Worm (Caenorhabditis elegans): ENCODE data around the gene srv-25.
"Not testable (repeated sequence)": the region's sequence is repeated elsewhere in the genome, so short reads cannot be mapped to it uniquely, and the experiment has no call there.

Gene srv-25

DNA sequence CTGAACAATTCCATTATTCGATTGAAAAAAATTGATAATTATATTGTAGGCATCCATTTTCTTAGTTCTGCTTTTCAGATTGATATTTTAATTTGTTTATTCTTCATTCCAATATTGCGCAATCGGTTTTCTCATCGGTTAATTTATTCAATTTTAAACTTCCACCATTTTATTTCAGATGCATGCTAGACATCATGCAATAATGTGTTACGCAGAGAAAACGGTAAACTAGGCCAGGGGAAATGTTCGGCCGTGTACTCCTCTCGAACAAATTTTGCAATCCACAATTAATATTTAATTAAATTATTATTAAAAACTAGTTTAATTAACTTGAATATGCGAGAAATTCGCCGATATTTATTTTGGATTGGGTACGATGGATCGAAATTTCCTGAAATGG, 18.1 kb upstream of the srv-25 start, which contains the start of gene Y73B6BL.29:
TSS of gene Y73B6BL.29 (plus strand) at position 263 of the 400 bp plus-strand sequence.
- TF ChIP-seq M03D4.4 (tag; optimal IDR thresholded peaks at IDR 0.05) (no peak), lin-32 (GFP tag; optimal IDR thresholded peaks at IDR 0.05) (no peak), flh-1 (GFP tag; optimal IDR thresholded peaks at IDR 0.05) (no peak), hlh-1 (tag; optimal IDR thresholded peaks at IDR 0.05) (no peak), mep-1 (tag; optimal IDR thresholded peaks at IDR 0.05) (peak; percentile 67), ham-2 (GFP tag; optimal IDR thresholded peaks at IDR 0.05) (no peak), drap-1 (GFP tag; optimal IDR thresholded peaks at IDR 0.05) (peak; percentile 12), mab-5 (tag; optimal IDR thresholded peaks at IDR 0.05) (no peak), lin-13 (tag; optimal IDR thresholded peaks at IDR 0.05) (no peak), bed-3 (GFP tag; optimal IDR thresholded peaks at IDR 0.05) (no peak), cnd-1 (tag; optimal IDR thresholded peaks at IDR 0.05) (no peak), unc-39 (tag; optimal IDR thresholded peaks at IDR 0.05) (no peak), unc-62 (GFP tag; optimal IDR thresholded peaks at IDR 0.05) (no peak), nhr-28 (tag; optimal IDR thresholded peaks at IDR 0.05) (no peak), ceh-83 (GFP tag; optimal IDR thresholded peaks at IDR 0.05) (no peak), ceh-39 (tag; optimal IDR thresholded peaks at IDR 0.05) (peak; percentile 59), ceh-43 (GFP tag; optimal IDR thresholded peaks at IDR 0.05) (peak; percentile 52), ztf-11 (tag; optimal IDR thresholded peaks at IDR 0.05) (no peak), zip-8 (tag; optimal IDR thresholded peaks at IDR 0.05) (peak; percentile 93), tbx-8 (GFP tag; optimal IDR thresholded peaks at IDR 0.05) (no peak), sptf-1 (tag; optimal IDR thresholded peaks at IDR 0.05) (peak; percentile 68), nhr-237 (tag; optimal IDR thresholded peaks at IDR 0.05) (peak; percentile 50), snpc-4 (tag; optimal IDR thresholded peaks at IDR 0.05) (no peak), elt-1 (tag; optimal IDR thresholded peaks at IDR 0.05; ENCODE audit: borderline replicate concordance, insufficient read depth) (no peak), elt-3 (tag; optimal IDR thresholded peaks at IDR 0.05) (no peak), ces-1 (GFP tag; optimal IDR thresholded peaks at IDR 0.05) (peak; percentile 98), sem-2 (GFP tag; optimal IDR thresholded peaks at IDR 0.05) (no peak), blmp-1 (tag; optimal IDR thresholded peaks at IDR 0.05) (no peak), nhr-2 (tag; optimal IDR thresholded peaks at IDR 0.05) (peak; percentile 56), mls-2 (tag; optimal IDR thresholded peaks at IDR 0.05) (no peak), pha-4 (tag; optimal IDR thresholded peaks at IDR 0.05) (peak; percentile 54), nhr-12 (tag; optimal IDR thresholded peaks at IDR 0.05) (no peak), unc-120 (tag; optimal IDR thresholded peaks at IDR 0.05; ENCODE audit: poor library complexity, severe bottlenecking) (no peak), lsy-2 (tag; optimal IDR thresholded peaks at IDR 0.05) (peak; percentile 77), nhr-76 (tag; optimal IDR thresholded peaks at IDR 0.05) (no peak)

DNA sequence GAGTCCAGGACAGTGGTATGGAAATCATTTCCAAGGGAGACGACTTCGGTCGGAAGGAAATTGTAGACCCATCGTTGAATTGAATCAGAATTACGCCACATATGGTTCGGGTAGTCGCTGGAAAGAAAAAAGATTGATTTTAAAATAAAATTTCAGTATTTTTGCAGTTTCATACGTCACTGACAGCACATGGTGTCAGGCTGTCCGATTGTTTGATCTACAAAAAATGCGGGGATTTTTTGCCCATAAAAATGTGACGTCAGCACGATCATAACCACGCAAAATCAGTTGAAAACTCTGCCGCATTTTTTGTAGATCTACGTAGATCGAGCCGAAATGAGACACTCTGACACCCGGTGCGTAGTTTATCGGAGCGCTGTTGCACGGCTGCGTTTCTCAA, 13.8 kb upstream of the srv-25 start, which contains the start of gene Y73B6BL.12:
TSS of gene Y73B6BL.12 (minus strand) at position 101 of the 400 bp plus-strand sequence.
- not testable (repeated sequence) for TF ChIP-seq bed-3 (GFP tag; optimal IDR thresholded peaks at IDR 0.05); elt-1 (tag; optimal IDR thresholded peaks at IDR 0.05; ENCODE audit: borderline replicate concordance, insufficient read depth); ceh-83 (GFP tag; optimal IDR thresholded peaks at IDR 0.05)

DNA sequence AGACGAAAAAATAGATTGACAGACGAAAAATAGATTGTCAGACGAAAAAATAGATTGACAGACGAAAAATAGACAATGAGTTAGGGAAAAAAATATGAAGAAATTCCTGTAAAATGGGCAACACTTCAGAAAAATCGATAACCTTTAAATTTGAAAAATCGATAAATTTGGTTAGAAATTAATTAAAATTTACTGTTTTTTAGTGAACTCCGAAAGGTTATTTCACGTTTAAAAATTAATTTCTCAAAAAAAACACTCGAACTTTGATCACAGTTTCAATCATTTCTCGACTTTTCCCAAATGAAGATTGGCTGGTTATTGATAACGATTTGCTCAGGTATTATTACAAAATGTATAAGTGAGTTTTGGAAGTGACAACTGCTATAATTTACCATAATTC, 3.9 kb upstream of the srv-25 start, which contains the start of gene csp-2:
TSS of gene csp-2 (plus strand) at position 301 of the 400 bp plus-strand sequence.
- TF ChIP-seq sem-2 (GFP tag; optimal IDR thresholded peaks at IDR 0.05) = no peak
- TF ChIP-seq ceh-39 (tag; optimal IDR thresholded peaks at IDR 0.05) = no peak
- TF ChIP-seq zip-8 (tag; optimal IDR thresholded peaks at IDR 0.05) = no peak
- no peak for TF ChIP-seq nhr-237 (tag; optimal IDR thresholded peaks at IDR 0.05)
- no peak for TF ChIP-seq drap-1 (GFP tag; optimal IDR thresholded peaks at IDR 0.05)
- TF ChIP-seq cnd-1 (tag; optimal IDR thresholded peaks at IDR 0.05) = no peak
- no peak for TF ChIP-seq nhr-12 (tag; optimal IDR thresholded peaks at IDR 0.05)
- no peak for TF ChIP-seq lin-32 (GFP tag; optimal IDR thresholded peaks at IDR 0.05)
- no peak for TF ChIP-seq unc-120 (tag; optimal IDR thresholded peaks at IDR 0.05; ENCODE audit: poor library complexity, severe bottlenecking)
- TF ChIP-seq elt-1 (tag; optimal IDR thresholded peaks at IDR 0.05; ENCODE audit: borderline replicate concordance, insufficient read depth) = no peak
- no peak for TF ChIP-seq ceh-43 (GFP tag; optimal IDR thresholded peaks at IDR 0.05)
- no peak for TF ChIP-seq elt-3 (tag; optimal IDR thresholded peaks at IDR 0.05)
- no peak for TF ChIP-seq bed-3 (GFP tag; optimal IDR thresholded peaks at IDR 0.05)
- TF ChIP-seq mep-1 (tag; optimal IDR thresholded peaks at IDR 0.05) = no peak
- TF ChIP-seq nhr-76 (tag; optimal IDR thresholded peaks at IDR 0.05) = no peak
- no peak for TF ChIP-seq mls-2 (tag; optimal IDR thresholded peaks at IDR 0.05)
